Fruit fly (Drosophila melanogaster) whole organism, adult: ENCODE data around the gene Cyp305a1.

Experiments
- CG12768 ChIP-seq: fragments of 200-800 bp; sonication (Bioruptor generic); optimal IDR thresholded peaks from 2 replicates; lab custom pipeline; 2017; ENCODE audit warnings: missing biosample characterization, missing genetic modification characterization, mild to moderate bottlenecking, moderate library complexity, missing genetic modification reagents
- CG33017 ChIP-seq: fragments of 200-800 bp; sonication (Bioruptor generic); optimal IDR thresholded peaks from 2 replicates; lab custom pipeline; 2018; ENCODE audit warnings: missing biosample characterization, mild to moderate bottlenecking, missing genetic modification characterization, moderate library complexity
- CG5204 ChIP-seq: fragments of 200-800 bp; sonication (Bioruptor generic); optimal IDR thresholded peaks from 2 replicates; lab custom pipeline; 2016; ENCODE audit warnings: missing biosample characterization, missing genetic modification characterization
- CG7045 ChIP-seq: fragments of 200-800 bp; sonication (Bioruptor generic); optimal IDR thresholded peaks from 2 replicates; lab custom pipeline; 2017; ENCODE audit warnings: missing biosample characterization, mild to moderate bottlenecking, missing genetic modification characterization
- CG7101 ChIP-seq: fragments of 200-800 bp; sonication (Bioruptor generic); optimal IDR thresholded peaks from 2 replicates; lab custom pipeline; 2018; ENCODE audit warnings: missing biosample characterization, mild to moderate bottlenecking, missing genetic modification characterization, moderate library complexity
- Clk ChIP-seq: fragments of 200-800 bp; sonication (Bioruptor generic); optimal IDR thresholded peaks from 2 replicates; lab custom pipeline; 2017; ENCODE audit warnings: missing biosample characterization, missing genetic modification characterization
- Mnt ChIP-seq: fragments of 200-800 bp; sonication (Bioruptor generic); optimal IDR thresholded peaks from 2 replicates; lab custom pipeline; 2016; ENCODE audit warnings: missing biosample characterization, mild to moderate bottlenecking, missing genetic modification characterization
- bab1 ChIP-seq: fragments of 200-800 bp; sonication (Bioruptor generic); optimal IDR thresholded peaks from 3 replicates; lab custom pipeline; 2019; ENCODE audit warnings: missing biosample characterization, mild to moderate bottlenecking, missing genetic modification characterization, moderate library complexity
- kay ChIP-seq: fragments of 200-800 bp; sonication (Bioruptor generic); peaks from one replicate; lab custom pipeline; 2016; ENCODE audit warnings: missing biosample characterization, missing genetic modification characterization, borderline replicate concordance
- tj ChIP-seq: fragments of 200-800 bp; sonication (Bioruptor generic); optimal IDR thresholded peaks from 3 replicates; lab custom pipeline; 2017; ENCODE audit warnings: missing biosample characterization, mild to moderate bottlenecking, missing genetic modification characterization, moderate library complexity
- toe ChIP-seq: fragments of 200-800 bp; sonication (Bioruptor generic); optimal IDR thresholded peaks from 2 replicates; lab custom pipeline; 2016; ENCODE audit warnings: missing biosample characterization, missing genetic modification characterization

DNA sequence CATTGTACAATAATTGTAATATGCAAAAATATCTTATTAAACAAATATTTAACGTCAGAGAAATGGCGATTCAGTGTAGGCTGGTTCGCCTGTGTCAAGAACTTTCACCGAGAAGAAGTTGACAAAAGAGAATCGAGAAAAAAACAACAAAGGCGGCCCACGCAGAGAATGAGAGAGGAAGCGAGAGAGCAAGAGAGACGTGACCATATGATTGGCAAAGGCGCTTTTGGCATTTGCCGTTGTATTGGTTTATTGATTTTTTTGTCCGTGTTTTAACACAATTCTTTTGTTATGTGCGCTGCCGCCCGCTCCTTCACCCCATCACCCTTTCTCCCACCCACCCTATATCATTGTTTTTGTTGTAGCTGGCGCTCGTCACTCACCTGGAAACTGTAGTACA, 20.1 kb upstream of the Cyp305a1 start:
- TF ChIP-seq CG7101 (tag; lab: Kevin White, UChicago) (no peak), Mnt (GFP tag; lab: Kevin White, UChicago) (no peak), CG7045 (GFP tag; lab: Kevin White, UChicago) (no peak), kay (no peak), CG12768 (peak; percentile 17), Clk (GFP tag; lab: Kevin White, UChicago) (no peak), CG33017 (tag; lab: Kevin White, UChicago) (no peak), CG5204 (GFP tag; lab: Kevin White, UChicago) (no peak), toe (GFP tag; lab: Kevin White, UChicago) (no peak), bab1 (peak; percentile 10), tj (GFP tag; lab: Kevin White, UChicago) (no peak)
